Worm (Caenorhabditis elegans): ENCODE data around the gene F21H7.3.

DNA sequence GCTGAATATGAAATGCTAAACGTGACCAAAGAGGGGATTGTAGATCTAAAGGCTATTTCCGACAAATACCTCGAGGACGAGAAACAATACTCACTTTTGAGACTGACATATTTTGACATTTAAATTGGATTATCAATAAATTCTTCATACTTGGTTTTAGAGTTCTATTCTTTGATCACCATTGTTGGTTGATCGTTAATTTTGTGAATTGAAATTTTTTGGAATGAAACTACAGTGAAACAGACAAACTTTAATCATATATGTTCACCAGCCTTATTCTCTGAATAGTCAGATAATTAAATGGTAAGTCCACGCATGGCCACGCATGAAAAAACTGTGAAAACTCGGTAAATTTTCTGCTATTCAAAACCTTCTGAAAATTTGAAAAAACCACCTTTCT lies 32.4 kb downstream of the F21H7.3 start, which contains the start of gene F11A5.18:
- no peak for TF ChIP-seq ztf-23 (GFP tag; IDR thresholded peaks at IDR 0.05)
- TF ChIP-seq T22C8.4 (GFP tag; IDR thresholded peaks at IDR 0.05) = no peak
- no peak for TF ChIP-seq flt-1 (GFP tag; IDR thresholded peaks at IDR 0.05)
- no peak for TF ChIP-seq med-1 (GFP tag; optimal IDR thresholded peaks at IDR 0.05; ENCODE audit: insufficient read depth)
